Fruit fly (Drosophila melanogaster) whole organism, embryonic: Measurements from ENCODE around the gene CG13829.

Source experiments
- Antp ChIP-seq: fragments of 200-800 bp; sonication (Bioruptor generic); optimal IDR thresholded peaks from 3 replicates; lab custom pipeline; 2016; ENCODE audit warnings: missing biosample characterization, missing genetic modification characterization
- CG10366 ChIP-seq: fragments of 200-800 bp; sonication (Bioruptor generic); IDR thresholded peaks from 2 replicates; pipeline ENCODE4 v1.3.6; 2022; ENCODE audit warnings: missing biosample characterization, missing genetic modification characterization
- CG10462 ChIP-seq: fragments of 200-800 bp; sonication (Bioruptor generic); optimal IDR thresholded peaks from 2 replicates; lab custom pipeline; 2016; ENCODE audit warnings: missing biosample characterization, missing genetic modification characterization
- CG11247 ChIP-seq: fragments of 200-800 bp; sonication (Bioruptor generic); IDR thresholded peaks from 2 replicates; pipeline ENCODE4 v1.3.6; 2022; ENCODE audit warnings: missing biosample characterization, missing genetic modification characterization
- CG11398 ChIP-seq: fragments of 200-800 bp; sonication (Bioruptor generic); optimal IDR thresholded peaks from 2 replicates; lab custom pipeline; 2016; ENCODE audit warnings: missing biosample characterization, missing genetic modification characterization
- CG11695 ChIP-seq: fragments of 200-800 bp; sonication (Bioruptor generic); IDR thresholded peaks from 3 replicates; pipeline ENCODE4 v1.3.6; 2022; ENCODE audit warnings: missing biosample characterization, missing genetic modification characterization
- CG12659 ChIP-seq: fragments of 200-800 bp; sonication (Bioruptor generic); optimal IDR thresholded peaks from 3 replicates; lab custom pipeline; 2017; ENCODE audit warnings: mild to moderate bottlenecking, missing biosample characterization, missing genetic modification reagents, missing genetic modification characterization
- CG13296 ChIP-seq: fragments of 200-800 bp; sonication (Bioruptor generic); optimal IDR thresholded peaks from 3 replicates; lab custom pipeline; 2018; ENCODE audit warnings: missing biosample characterization, mild to moderate bottlenecking, missing genetic modification characterization
- CG14050 ChIP-seq: fragments of 200-800 bp; sonication (Bioruptor generic); IDR thresholded peaks from 3 replicates; pipeline ENCODE4 v1.3.6; 2022; ENCODE audit warnings: missing biosample characterization, missing genetic modification characterization
- CG15514 ChIP-seq: fragments of 200-800 bp; sonication (Bioruptor generic); optimal IDR thresholded peaks from 3 replicates; lab custom pipeline; 2017; ENCODE audit warnings: missing biosample characterization, missing genetic modification characterization, mild to moderate bottlenecking, moderate library complexity, missing genetic modification reagents
- CG31224 ChIP-seq: fragments of 200-800 bp; sonication (Bioruptor generic); IDR thresholded peaks from 2 replicates; pipeline ENCODE4 v1.3.6; 2022; ENCODE audit warnings: missing biosample characterization, missing genetic modification characterization
- CG31365 ChIP-seq: fragments of 200-800 bp; sonication (Bioruptor generic); optimal IDR thresholded peaks from 2 replicates; lab custom pipeline; 2018; ENCODE audit warnings: missing biosample characterization, mild to moderate bottlenecking, missing genetic modification characterization
- CG3281 ChIP-seq: fragments of 200-800 bp; sonication (Bioruptor generic); optimal IDR thresholded peaks from 3 replicates; lab custom pipeline; 2017; ENCODE audit warnings: missing biosample characterization, mild to moderate bottlenecking, missing genetic modification characterization
- CG3995 ChIP-seq: fragments of 200-800 bp; sonication (Bioruptor generic); optimal IDR thresholded peaks from 3 replicates; lab custom pipeline; 2016; ENCODE audit warnings: missing biosample characterization, missing genetic modification characterization
- CG4328 ChIP-seq: fragments of 200-800 bp; sonication (Bioruptor generic); optimal IDR thresholded peaks from 3 replicates; lab custom pipeline; 2017; ENCODE audit warnings: missing biosample characterization, missing genetic modification reagents, missing genetic modification characterization
- CG4707 ChIP-seq: fragments of 200-800 bp; sonication (Bioruptor generic); optimal IDR thresholded peaks from 2 replicates; lab custom pipeline; 2018; ENCODE audit warnings: missing biosample characterization, mild to moderate bottlenecking, missing genetic modification characterization, moderate library complexity
- CG4820 ChIP-seq: fragments of 200-800 bp; sonication (Bioruptor generic); optimal IDR thresholded peaks from 3 replicates; lab custom pipeline; 2016; ENCODE audit warnings: missing biosample characterization, missing genetic modification characterization
- CG5180 ChIP-seq: fragments of 200-800 bp; sonication (Bioruptor generic); optimal IDR thresholded peaks from 3 replicates; lab custom pipeline; 2017; ENCODE audit warnings: missing biosample characterization, missing genetic modification characterization, mild to moderate bottlenecking, moderate library complexity, missing genetic modification reagents
- CG7357 ChIP-seq: fragments of 200-800 bp; sonication (Bioruptor generic); IDR thresholded peaks from 3 replicates; pipeline ENCODE4 v1.3.6; 2022; ENCODE audit warnings: missing biosample characterization, missing genetic modification characterization
- CG7963 ChIP-seq: fragments of 200-800 bp; sonication (Bioruptor generic); IDR thresholded peaks from 3 replicates; pipeline ENCODE4 v1.3.6; 2022; ENCODE audit warnings: missing biosample characterization, missing genetic modification characterization; ENCODE audit not compliant: partially characterized antibody
- CG9797 ChIP-seq: fragments of 200-800 bp; sonication (Bioruptor generic); optimal IDR thresholded peaks from 3 replicates; lab custom pipeline; 2018; ENCODE audit warnings: missing biosample characterization, mild to moderate bottlenecking, missing genetic modification characterization
- Dref ChIP-seq: fragments of 200-800 bp; sonication (Bioruptor generic); IDR thresholded peaks from 2 replicates; pipeline ENCODE4 v1.3.6; 2022; ENCODE audit warnings: missing biosample characterization, missing genetic modification characterization
- H15 ChIP-seq: fragments of 200-800 bp; sonication (Bioruptor generic); IDR thresholded peaks from 3 replicates; pipeline ENCODE4 v1.3.6; 2022; ENCODE audit warnings: missing biosample characterization, missing genetic modification characterization
- HLH3B ChIP-seq: fragments of 200-800 bp; sonication (Bioruptor generic); IDR thresholded peaks from 2 replicates; pipeline ENCODE4 v1.3.6; 2022; ENCODE audit warnings: missing biosample characterization, missing genetic modification characterization
- Hsf ChIP-seq: fragments of 200-800 bp; sonication (Bioruptor generic); optimal IDR thresholded peaks from 3 replicates; lab custom pipeline; 2016; ENCODE audit warnings: missing biosample characterization, missing genetic modification characterization
- NFAT ChIP-seq: fragments of 200-800 bp; sonication (Bioruptor generic); IDR thresholded peaks from 2 replicates; pipeline ENCODE4 v1.3.6; 2022; ENCODE audit warnings: missing biosample characterization, missing genetic modification characterization
- Poxn ChIP-seq: fragments of 200-800 bp; sonication (Bioruptor generic); IDR thresholded peaks from 2 replicates; pipeline ENCODE4 v1.3.6; 2022; ENCODE audit warnings: missing biosample characterization, missing genetic modification characterization
- Sry-β ChIP-seq: fragments of 200-800 bp; sonication (Bioruptor generic); optimal IDR thresholded peaks from 2 replicates; lab custom pipeline; 2018; ENCODE audit warnings: missing biosample characterization, mild to moderate bottlenecking, missing genetic modification characterization, moderate library complexity
- ac ChIP-seq: fragments of 200-800 bp; sonication (Bioruptor generic); optimal IDR thresholded peaks from 3 replicates; lab custom pipeline; 2017; ENCODE audit warnings: missing biosample characterization, mild to moderate bottlenecking, missing genetic modification characterization
- ap ChIP-seq: fragments of 200-800 bp; sonication (Bioruptor generic); IDR thresholded peaks from 2 replicates; pipeline ENCODE4 v1.3.6; 2022; ENCODE audit warnings: missing biosample characterization, missing genetic modification characterization
- ato ChIP-seq: fragments of 200-800 bp; sonication (Bioruptor generic); IDR thresholded peaks from 2 replicates; pipeline ENCODE4 v1.3.6; 2022; ENCODE audit warnings: missing biosample characterization, missing genetic modification characterization; ENCODE audit not compliant: partially characterized antibody
- bigmax ChIP-seq: fragments of 200-800 bp; sonication (Bioruptor generic); optimal IDR thresholded peaks from 2 replicates; lab custom pipeline; 2018; ENCODE audit warnings: missing biosample characterization, mild to moderate bottlenecking, missing genetic modification characterization
- cas ChIP-seq: fragments of 200-800 bp; sonication (Bioruptor generic); IDR thresholded peaks from 2 replicates; pipeline ENCODE4 v1.3.6; 2022; ENCODE audit warnings: missing biosample characterization, missing genetic modification characterization
- crc ChIP-seq: fragments of 200-800 bp; sonication (Bioruptor generic); optimal IDR thresholded peaks from 2 replicates; lab custom pipeline; 2016; ENCODE audit warnings: missing biosample characterization, missing genetic modification characterization
- dmrt11E ChIP-seq: fragments of 200-800 bp; sonication (Bioruptor generic); optimal IDR thresholded peaks from 3 replicates; lab custom pipeline; 2018; ENCODE audit warnings: missing biosample characterization, mild to moderate bottlenecking, missing genetic modification characterization, moderate library complexity
- dysf ChIP-seq: fragments of 200-800 bp; sonication (Bioruptor generic); IDR thresholded peaks from 3 replicates; pipeline ENCODE4 v1.3.6; 2022; ENCODE audit warnings: missing biosample characterization, missing genetic modification characterization
- esg ChIP-seq: fragments of 200-800 bp; sonication (Bioruptor generic); conservative IDR thresholded peaks from 2 replicates; pipeline ENCODE4 v1.3.6; 2022; ENCODE audit warnings: missing biosample characterization, missing genetic modification characterization
- ewg ChIP-seq: fragments of 200-800 bp; sonication (Bioruptor generic); optimal IDR thresholded peaks from 3 replicates; lab custom pipeline; 2017; ENCODE audit warnings: mild to moderate bottlenecking, missing biosample characterization, missing genetic modification reagents, missing genetic modification characterization
- gsb ChIP-seq: fragments of 200-800 bp; sonication (Bioruptor generic); IDR thresholded peaks from 2 replicates; pipeline ENCODE4 v1.3.6; 2022; ENCODE audit warnings: missing biosample characterization, missing genetic modification characterization
- kah ChIP-seq: fragments of 200-800 bp; sonication (Bioruptor generic); optimal IDR thresholded peaks from 2 replicates; lab custom pipeline; 2018; ENCODE audit warnings: missing biosample characterization, mild to moderate bottlenecking, missing genetic modification characterization
- nerfin-2 ChIP-seq: fragments of 200-800 bp; sonication (Bioruptor generic); IDR thresholded peaks from 2 replicates; pipeline ENCODE4 v1.3.6; 2022; ENCODE audit warnings: missing biosample characterization, missing genetic modification characterization; ENCODE audit not compliant: partially characterized antibody
- odd ChIP-seq: fragments of 200-800 bp; sonication (Bioruptor generic); optimal IDR thresholded peaks from 2 replicates; lab custom pipeline; 2017; ENCODE audit warnings: missing biosample characterization, mild to moderate bottlenecking, missing genetic modification characterization
- row ChIP-seq: fragments of 200-800 bp; sonication (Bioruptor generic); IDR thresholded peaks from 3 replicates; pipeline ENCODE4 v1.3.6; 2022; ENCODE audit warnings: missing biosample characterization, missing genetic modification characterization
- sc ChIP-seq, 3 experiments: fragments of >200 bp in 2 of 3; fragments of 200-800 bp in 1 of 3; sonication (Bioruptor generic) in 1 of 3; optimal IDR thresholded peaks; 2 replicates in 2 of 3; 3 replicates in 1 of 3; lab custom pipeline; 2017; ENCODE audit warnings: mild to moderate bottlenecking in 1 of 3, missing biosample characterization in 1 of 3, missing genetic modification characterization in 1 of 3, missing genetic modification reagents in 1 of 3
- sd ChIP-seq: fragments of 200-800 bp; sonication (Bioruptor generic); optimal IDR thresholded peaks from 3 replicates; lab custom pipeline; 2018; ENCODE audit warnings: missing biosample characterization, mild to moderate bottlenecking, missing genetic modification characterization, moderate library complexity
- sr ChIP-seq: fragments of 200-800 bp; sonication (Bioruptor generic); IDR thresholded peaks from 3 replicates; pipeline ENCODE4 v1.3.6; 2022; ENCODE audit warnings: missing biosample characterization, missing genetic modification characterization
- tgo ChIP-seq: fragments of 200-800 bp; sonication (Bioruptor generic); IDR thresholded peaks from 3 replicates; pipeline ENCODE4 v1.3.6; 2022; ENCODE audit warnings: missing biosample characterization, missing genetic modification characterization
- twi ChIP-seq: fragments of 200-800 bp; optimal IDR thresholded peaks from 2 replicates; lab custom pipeline; 2019; ENCODE audit warnings: missing biosample characterization, mild to moderate bottlenecking, missing genetic modification characterization, moderate library complexity
- vfl ChIP-seq: fragments of 200-800 bp; sonication (Bioruptor generic); optimal IDR thresholded peaks from 2 replicates; lab custom pipeline; 2016; ENCODE audit warnings: missing biosample characterization, missing genetic modification characterization

CG13829 gene

dm6 chr3R:23112680-23113362 lies 48.3 kb downstream of the CG13829 start, which contains the start of gene Cow (continued):
- TF ChIP-seq CG11247 (GFP tag; lab: Robert Waterston, UW) (no peak), ato (GFP tag; lab: Robert Waterston, UW) (no peak), CG4820 (GFP tag; lab: Kevin White, UChicago) (peak; percentile 20), CG3281 (GFP tag; lab: Kevin White, UChicago) (peak; percentile 74), CG4707 (GFP tag; lab: Kevin White, UChicago) (no peak), bigmax (no peak), kah (GFP tag; lab: Kevin White, UChicago) (no peak), CG11695 (GFP tag; lab: Robert Waterston, UW) (peak; percentile 72; the same call in 2 of the 3 replicates), row (peak; percentile 84), CG12659 (GFP tag; lab: Kevin White, UChicago) (peak; percentile 67), CG10462 (GFP tag; lab: Kevin White, UChicago) (no peak), CG31365 (tag; lab: Kevin White, UChicago) (no peak), sr (GFP tag; lab: Robert Waterston, UW) (no peak), CG4328 (no peak), twi (tag; lab: Kevin White, UChicago) (no peak), vfl (peak; percentile 18), CG7357 (GFP tag; lab: Robert Waterston, UW) (no peak), dysf (GFP tag; lab: Robert Waterston, UW) (peak; percentile 82), esg (peak; percentile 62), Dref (GFP tag; lab: Robert Waterston, UW) (no peak), CG13296 (peak; percentile 71), gsb (GFP tag; lab: Robert Waterston, UW) (no peak), Antp (GFP tag; lab: Kevin White, UChicago) (peak; percentile 32), Sry-β (GFP tag; lab: Kevin White, UChicago) (no peak), Hsf (GFP tag; lab: Kevin White, UChicago) (peak; percentile 50), CG5180 (no peak), H15 (peak; percentile 59; the same call in 1 of the 3 replicates), CG15514 (GFP tag; lab: Kevin White, UChicago) (peak; percentile 75), dmrt11E (tag; lab: Kevin White, UChicago) (no peak), Poxn (GFP tag; lab: Robert Waterston, UW) (no peak), odd (GFP tag; lab: Kevin White, UChicago) (no peak), CG10366 (GFP tag; lab: Robert Waterston, UW) (peak; percentile 76), CG9797 (GFP tag; lab: Kevin White, UChicago) (no peak), CG3995 (GFP tag; lab: Kevin White, UChicago) (no peak), ewg (GFP tag; lab: Kevin White, UChicago) (peak; percentile 98), crc (peak; percentile 31), ap (GFP tag; lab: Robert Waterston, UW) (peak; percentile 28; the same call in 1 of the 2 replicates), CG7963 (no peak), cas (GFP tag; lab: Robert Waterston, UW) (0 out of 2 replicates have a peak, but pooled peaks have one; percentile 31), NFAT (no peak), HLH3B (GFP tag; lab: Robert Waterston, UW) (peak; percentile 66), nerfin-2 (GFP tag; lab: Robert Waterston, UW) (no peak), tgo (peak; percentile 76), CG31224 (peak; percentile 53; the same call in 1 of the 2 replicates), ac (no peak), CG14050 (GFP tag; lab: Robert Waterston, UW) (peak; percentile 48; the same call in 1 of the 3 replicates), CG11398 (no peak), sd (tag; lab: Kevin White, UChicago) (peak; percentile 41), sc (optimal IDR thresholded peaks at IDR 0.05; lab: Kevin White, UChicago) (no peak), sc (GFP tag; optimal IDR thresholded peaks at IDR 0.05; lab: Kevin White, UChicago) (peak; percentile 1)
